Worm (Caenorhabditis elegans) whole organism, L3 larva: ENCODE results near the gene C18D11.9.

Experiments used
- ceh-16 ChIP-seq: sonication (generic microtip); optimal IDR thresholded peaks from 2 replicates; lab custom pipeline; 2017; ENCODE audit warnings: missing biosample characterization, missing genetic modification characterization
- fos-1 ChIP-seq: fragments of 150-350 bp; optimal IDR thresholded peaks from 2 replicates; lab custom pipeline; 2014; ENCODE audit warnings: missing biosample characterization, missing genetic modification characterization
- jun-1 ChIP-seq: fragments of 150-350 bp; optimal IDR thresholded peaks from 2 replicates; lab custom pipeline; 2014; ENCODE audit warnings: missing biosample characterization, missing genetic modification reagents, missing genetic modification characterization
- nfya-1 ChIP-seq: sonication (generic microtip); optimal IDR thresholded peaks from 2 replicates; lab custom pipeline; 2017; ENCODE audit warnings: missing genetic modification characterization, mild to moderate bottlenecking, missing compliant biosample characterization, antibody characterized with exemption, moderate library complexity; ENCODE audit not compliant: insufficient read depth
- nhr-12 ChIP-seq: fragments of 150-350 bp; optimal IDR thresholded peaks from 2 replicates; lab custom pipeline; 2014; ENCODE audit warnings: missing biosample characterization, missing genetic modification characterization
- nhr-237 ChIP-seq: fragments of 150-350 bp; optimal IDR thresholded peaks from 2 replicates; lab custom pipeline; 2014; ENCODE audit warnings: missing biosample characterization, missing genetic modification characterization
- unc-62 ChIP-seq: fragments of 150-350 bp; sonication (generic microtip); optimal IDR thresholded peaks from 4 replicates; lab custom pipeline; 2014; ENCODE audit warnings: missing biosample characterization, missing genetic modification reagents, missing genetic modification characterization

DNA sequence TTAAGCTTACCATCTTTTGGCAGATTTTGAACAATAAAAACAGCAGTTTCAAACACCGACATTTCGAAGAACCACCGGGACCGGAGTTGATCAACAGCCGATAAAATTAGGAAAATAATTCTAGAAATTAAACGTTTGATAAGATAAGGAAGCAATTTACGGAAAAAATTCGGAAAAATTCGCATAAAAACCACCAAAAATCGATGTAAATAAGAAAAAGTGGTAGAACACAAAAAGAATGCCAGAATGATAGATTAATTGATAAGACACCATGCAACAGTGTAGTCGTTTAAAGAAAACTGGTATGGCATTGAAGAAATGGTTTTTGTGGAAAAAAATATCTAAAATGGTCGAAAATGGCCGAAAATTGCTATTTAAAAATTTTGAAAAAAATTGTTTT, 13.5 kb downstream of the C18D11.9 start, which contains the start of gene maa-1:
- TF ChIP-seq jun-1 (tag; lab: Kevin White, UChicago) (no peak), nfya-1 (no peak), unc-62 (GFP tag; lab: Kevin White, UChicago) (no peak), nhr-237 (tag; lab: Kevin White, UChicago) (no peak), nhr-12 (tag; lab: Kevin White, UChicago) (no peak), fos-1 (tag; lab: Kevin White, UChicago) (no peak), ceh-16 (tag; lab: Kevin White, UChicago) (no peak)
